Worm (Caenorhabditis elegans): ENCODE data around the gene K08F8.7.
A peak's percentile ranks its signal among the peaks of the same experiment; 100 is the strongest.

K08F8.7 gene

DNA sequence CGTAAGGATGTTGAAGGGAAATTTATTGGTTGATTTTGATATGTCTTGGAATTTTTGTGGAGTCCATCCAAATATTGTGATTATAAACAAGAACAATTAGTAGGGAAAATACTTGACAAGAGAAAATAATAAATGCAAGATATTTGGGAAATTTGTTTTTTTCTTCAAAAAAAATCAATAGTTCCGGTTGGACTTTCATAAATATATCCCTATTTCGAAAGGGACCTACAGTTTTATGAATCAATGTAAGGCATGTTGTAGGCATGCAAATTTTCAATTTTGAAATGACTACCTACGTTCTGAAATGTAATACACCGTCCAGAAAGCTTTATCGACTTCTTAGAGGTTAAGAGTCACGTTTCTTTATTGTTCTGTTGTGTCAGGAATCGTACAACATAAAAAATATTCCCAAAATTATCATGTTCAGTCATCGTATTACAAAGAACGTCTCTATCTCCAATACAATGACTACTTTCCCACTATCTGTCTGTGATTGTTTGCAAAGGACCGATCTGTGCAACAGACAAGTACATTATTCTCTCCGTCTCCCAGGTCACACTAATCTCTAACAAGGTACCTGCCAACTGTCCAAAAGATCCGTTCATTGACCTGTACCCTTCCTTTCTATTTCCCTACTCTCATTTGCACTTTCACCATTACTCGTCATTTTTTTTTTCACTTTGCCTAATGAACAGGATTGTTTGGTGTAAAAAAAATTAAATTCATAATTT is 34.8 kb upstream of the K08F8.7 start, which contains the start of gene F07H5.13:
F07H5.13 (plus strand) TSS at position 730 of the 731 bp plus-strand sequence.
- TF ChIP-seq lsy-2 (tag; optimal IDR thresholded peaks at IDR 0.05) = peak; percentile 20 to 80
- TF ChIP-seq pha-4 (GFP tag; IDR thresholded peaks at IDR 0.05) = no peak
- no peak for TF ChIP-seq pha-4 (tag; optimal IDR thresholded peaks at IDR 0.05)
- TF ChIP-seq Y105C5A.15 (GFP tag; IDR thresholded peaks at IDR 0.05) = no peak
- no peak for TF ChIP-seq zfp-2 (tag; optimal IDR thresholded peaks at IDR 0.05)
- no peak for TF ChIP-seq mxl-2 (GFP tag; conservative IDR thresholded peaks at IDR 0.05)
- TF ChIP-seq snpc-4 (tag; optimal IDR thresholded peaks at IDR 0.05) = no peak
- no peak for TF ChIP-seq ztf-11 (tag; optimal IDR thresholded peaks at IDR 0.05)
- no peak for TF ChIP-seq unc-62 (GFP tag; optimal IDR thresholded peaks at IDR 0.05 in 1 of 2)
- no peak for TF ChIP-seq unc-62 (tag; optimal IDR thresholded peaks at IDR 0.05)
- no peak for TF ChIP-seq F49E8.2 (tag; optimal IDR thresholded peaks at IDR 0.05; ENCODE audit: borderline replicate concordance)
- TF ChIP-seq hmg-1.1 (GFP tag; IDR thresholded peaks at IDR 0.05) = 0 out of 2 replicates have a peak, but pooled peaks have one; percentile 42
- no peak for TF ChIP-seq zag-1 (tag; optimal IDR thresholded peaks at IDR 0.05)
- TF ChIP-seq aha-1 (tag) = no peak
- TF ChIP-seq F26F4.8 (GFP tag; conservative IDR thresholded peaks at IDR 0.05) = no peak
- no peak for TF ChIP-seq vab-7 (GFP tag; IDR thresholded peaks at IDR 0.05)
- TF ChIP-seq lin-38 (GFP tag; IDR thresholded peaks at IDR 0.05) = peak; percentile 44
- TF ChIP-seq nhr-28 (tag; optimal IDR thresholded peaks at IDR 0.05) = no peak
- TF ChIP-seq ceh-20 (GFP tag; IDR thresholded peaks at IDR 0.05) = 0 out of 2 replicates have a peak, but pooled peaks have one; percentile 33
- TF ChIP-seq Y75B8A.6 (GFP tag; IDR thresholded peaks at IDR 0.05) = no peak
- no peak for TF ChIP-seq dpl-1 (GFP tag; optimal IDR thresholded peaks at IDR 0.05)
- TF ChIP-seq lin-29 (GFP tag; IDR thresholded peaks at IDR 0.05) = no peak
- TF ChIP-seq gei-8 (GFP tag; optimal IDR thresholded peaks at IDR 0.05) = peak; percentile 28
- peak; percentile 30 for TF ChIP-seq duxl-1 (tag; optimal IDR thresholded peaks at IDR 0.05; ENCODE audit: poor library complexity)
- no peak for TF ChIP-seq unc-39 (tag; optimal IDR thresholded peaks at IDR 0.05)
- no peak for TF ChIP-seq nhr-237 (tag; optimal IDR thresholded peaks at IDR 0.05)
- TF ChIP-seq jun-1 (tag; optimal IDR thresholded peaks at IDR 0.05) = no peak
- TF ChIP-seq D1046.2 (GFP tag; IDR thresholded peaks at IDR 0.05) = no peak
- no peak for TF ChIP-seq F37D6.2 (tag; optimal IDR thresholded peaks at IDR 0.05)
- no peak for TF ChIP-seq ZK546.5 (tag; optimal IDR thresholded peaks at IDR 0.05)
- TF ChIP-seq mdl-1 (tag; optimal IDR thresholded peaks at IDR 0.05) = no peak
- TF ChIP-seq ctbp-1 (GFP tag; IDR thresholded peaks at IDR 0.05) = peak; percentile 27; the same call in 1 of the 2 replicates
- no peak for TF ChIP-seq ceh-82 (tag; optimal IDR thresholded peaks at IDR 0.05)
- TF ChIP-seq madf-9 (GFP tag; conservative IDR thresholded peaks at IDR 0.05) = no peak
- peak in 1 of 2 experiments; percentile 33 for TF ChIP-seq daf-16 (GFP tag; optimal IDR thresholded peaks at IDR 0.05)
- TF ChIP-seq daf-16 (tag; optimal IDR thresholded peaks at IDR 0.05) = peak; percentile 57
- no peak for TF ChIP-seq cey-2 (tag; optimal IDR thresholded peaks at IDR 0.05; ENCODE audit: borderline replicate concordance, insufficient read depth)
- 0 out of 2 replicates have a peak, but pooled peaks have one; percentile 42 for TF ChIP-seq saeg-2 (GFP tag; IDR thresholded peaks at IDR 0.05)
- peak in 1 of 2 experiments; percentile 35 for TF ChIP-seq hif-1 (tag; optimal IDR thresholded peaks at IDR 0.05)
- TF ChIP-seq mes-2 (tag; optimal IDR thresholded peaks at IDR 0.05; ENCODE audit: poor library complexity, severe bottlenecking) = peak; percentile 37
- TF ChIP-seq nhr-41 (GFP tag; IDR thresholded peaks at IDR 0.05) = no peak
- TF ChIP-seq T26A8.4 (GFP tag; IDR thresholded peaks at IDR 0.05) = peak; percentile 89
- TF ChIP-seq unc-130 (GFP tag; optimal IDR thresholded peaks at IDR 0.05) = no peak
- peak; percentile 33 for TF ChIP-seq rbr-2 (tag; optimal IDR thresholded peaks at IDR 0.05)
- TF ChIP-seq nhr-6 (tag; optimal IDR thresholded peaks at IDR 0.05) = peak; percentile 35
- TF ChIP-seq R02D3.7 (tag; optimal IDR thresholded peaks at IDR 0.05) = no peak
- TF ChIP-seq tra-1 (GFP tag; IDR thresholded peaks at IDR 0.05) = no peak
- no peak for TF ChIP-seq mxl-3 (GFP tag; optimal IDR thresholded peaks at IDR 0.05)
- TF ChIP-seq dve-1 (tag; optimal IDR thresholded peaks at IDR 0.05; ENCODE audit: insufficient read depth) = peak; percentile 76
- TF ChIP-seq Y48G9A.11 (GFP tag; IDR thresholded peaks at IDR 0.05) = no peak

All from whole organism, L4 larva.